Fruit fly (Drosophila melanogaster) whole organism, embryonic: Measurements from ENCODE around the gene CG43886.

Experiments
- Awh ChIP-seq: fragments of 200-800 bp; sonication (Bioruptor generic); IDR thresholded peaks from 2 replicates; pipeline ENCODE4, ENCODE4 v1.3.6; 2022; ENCODE audit warnings: missing biosample characterization, missing genetic modification characterization
- BEAF-32 ChIP-seq: fragments of 200-800 bp; sonication (Bioruptor generic); optimal IDR thresholded peaks from 3 replicates; lab custom pipeline; 2017; ENCODE audit warnings: missing biosample characterization, missing genetic modification characterization, mild to moderate bottlenecking, moderate library complexity, missing genetic modification reagents
- CG1024 ChIP-seq: fragments of 200-800 bp; sonication (Bioruptor generic); IDR thresholded peaks from 2 replicates; pipeline ENCODE4 v1.3.6; 2022; ENCODE audit warnings: missing biosample characterization, missing genetic modification characterization
- CG10366 ChIP-seq: fragments of 200-800 bp; sonication (Bioruptor generic); IDR thresholded peaks from 2 replicates; pipeline ENCODE4 v1.3.6; 2022; ENCODE audit warnings: missing biosample characterization, missing genetic modification characterization
- CG12071 ChIP-seq: fragments of 200-800 bp; sonication (Bioruptor generic); optimal IDR thresholded peaks from 3 replicates; lab custom pipeline; 2018; ENCODE audit warnings: missing biosample characterization, mild to moderate bottlenecking, missing genetic modification characterization
- CG12219 ChIP-seq: fragments of 200-800 bp; sonication (Bioruptor generic); optimal IDR thresholded peaks from 3 replicates; lab custom pipeline; 2018; ENCODE audit warnings: missing biosample characterization, mild to moderate bottlenecking, missing genetic modification characterization
- CG12744 ChIP-seq: fragments of 200-800 bp; sonication (Bioruptor generic); optimal IDR thresholded peaks from 2 replicates; lab custom pipeline; 2016; ENCODE audit warnings: missing biosample characterization, missing genetic modification characterization
- CG13287 ChIP-seq: fragments of 200-800 bp; sonication (Bioruptor generic); IDR thresholded peaks from 2 replicates; pipeline ENCODE4 v1.3.6; 2022; ENCODE audit warnings: missing biosample characterization, missing genetic modification characterization; ENCODE audit not compliant: partially characterized antibody
- CG13894 ChIP-seq: fragments of 200-800 bp; sonication (Bioruptor generic); optimal IDR thresholded peaks from 3 replicates; lab custom pipeline; 2018; ENCODE audit warnings: missing biosample characterization, mild to moderate bottlenecking, missing genetic modification characterization, moderate library complexity
- CG14050 ChIP-seq: fragments of 200-800 bp; sonication (Bioruptor generic); IDR thresholded peaks from 3 replicates; pipeline ENCODE4 v1.3.6; 2022; ENCODE audit warnings: missing biosample characterization, missing genetic modification characterization
- CG14860 ChIP-seq: fragments of 200-800 bp; sonication (Bioruptor generic); IDR thresholded peaks from 3 replicates; pipeline ENCODE4 v1.3.6; 2022; ENCODE audit warnings: missing biosample characterization, missing genetic modification characterization; ENCODE audit not compliant: partially characterized antibody
- CG15073 ChIP-seq: fragments of 200-800 bp; sonication (Bioruptor generic); optimal IDR thresholded peaks from 2 replicates; lab custom pipeline; 2016; ENCODE audit warnings: missing biosample characterization, missing genetic modification characterization
- CG15514 ChIP-seq: fragments of 200-800 bp; sonication (Bioruptor generic); optimal IDR thresholded peaks from 3 replicates; lab custom pipeline; 2017; ENCODE audit warnings: missing biosample characterization, missing genetic modification characterization, mild to moderate bottlenecking, moderate library complexity, missing genetic modification reagents
- CG1792 ChIP-seq: fragments of 200-800 bp; sonication (Bioruptor generic); optimal IDR thresholded peaks from 2 replicates; lab custom pipeline; 2016; ENCODE audit warnings: missing biosample characterization, missing genetic modification characterization
- CG31388 ChIP-seq: fragments of 200-800 bp; sonication (Bioruptor generic); optimal IDR thresholded peaks from 2 replicates; lab custom pipeline; 2016; ENCODE audit warnings: missing biosample characterization, missing genetic modification characterization
- CG34224 ChIP-seq: fragments of 200-800 bp; sonication (Bioruptor generic); IDR thresholded peaks from 3 replicates; pipeline ENCODE4 v1.3.6; 2022; ENCODE audit warnings: missing biosample characterization, missing genetic modification characterization; ENCODE audit not compliant: partially characterized antibody
- CG3847 ChIP-seq: fragments of 200-800 bp; sonication (Bioruptor generic); IDR thresholded peaks from 2 replicates; pipeline ENCODE4 v1.3.6; 2022; ENCODE audit warnings: missing biosample characterization, missing genetic modification characterization
- CG4282 ChIP-seq: fragments of 200-800 bp; sonication (Bioruptor generic); optimal IDR thresholded peaks from 2 replicates; lab custom pipeline; 2016; ENCODE audit warnings: missing biosample characterization, missing genetic modification characterization
- CG4328 ChIP-seq: fragments of 200-800 bp; sonication (Bioruptor generic); optimal IDR thresholded peaks from 3 replicates; lab custom pipeline; 2017; ENCODE audit warnings: missing biosample characterization, missing genetic modification reagents, missing genetic modification characterization
- CG6683 ChIP-seq: fragments of 200-800 bp; sonication (Bioruptor generic); optimal IDR thresholded peaks from 2 replicates; lab custom pipeline; 2017; ENCODE audit warnings: missing biosample characterization, mild to moderate bottlenecking, missing genetic modification characterization, missing genetic modification reagents
- CG6689 ChIP-seq: fragments of 200-800 bp; sonication (Bioruptor generic); IDR thresholded peaks from 2 replicates; pipeline ENCODE4 v1.3.6; 2022; ENCODE audit warnings: missing biosample characterization, missing genetic modification characterization
- CG7357 ChIP-seq: fragments of 200-800 bp; sonication (Bioruptor generic); IDR thresholded peaks from 3 replicates; pipeline ENCODE4 v1.3.6; 2022; ENCODE audit warnings: missing biosample characterization, missing genetic modification characterization
- CG7928 ChIP-seq: fragments of 200-800 bp; sonication (Bioruptor generic); optimal IDR thresholded peaks from 2 replicates; lab custom pipeline; 2017; ENCODE audit warnings: missing biosample characterization, mild to moderate bottlenecking, missing genetic modification characterization
- CG9727 ChIP-seq: fragments of 200-800 bp; sonication (Bioruptor generic); optimal IDR thresholded peaks from 3 replicates; lab custom pipeline; 2017; ENCODE audit warnings: missing biosample characterization, mild to moderate bottlenecking, missing genetic modification characterization
- CG9797 ChIP-seq: fragments of 200-800 bp; sonication (Bioruptor generic); optimal IDR thresholded peaks from 3 replicates; lab custom pipeline; 2018; ENCODE audit warnings: missing biosample characterization, mild to moderate bottlenecking, missing genetic modification characterization
- Chrac-16 ChIP-seq: fragments of 200-800 bp; sonication (Bioruptor generic); optimal IDR thresholded peaks from 3 replicates; lab custom pipeline; 2016; ENCODE audit warnings: missing biosample characterization, missing genetic modification characterization
- E2f1 ChIP-seq: fragments of 200-800 bp; sonication (Bioruptor generic); IDR thresholded peaks from 2 replicates; pipeline ENCODE4 v1.3.6; 2022; ENCODE audit warnings: missing biosample characterization, missing genetic modification characterization
- Gug ChIP-seq: fragments of 200-800 bp; sonication (Bioruptor generic); IDR thresholded peaks from 4 replicates; pipeline ENCODE4 v1.3.6; 2022; ENCODE audit warnings: missing biosample characterization, missing genetic modification characterization
- HmgD ChIP-seq: fragments of 200-800 bp; sonication (Bioruptor generic); optimal IDR thresholded peaks from 3 replicates; lab custom pipeline; 2016; ENCODE audit warnings: missing biosample characterization, missing genetic modification characterization
- MBD-R2 ChIP-seq: fragments of 200-800 bp; sonication (Bioruptor generic); IDR thresholded peaks from 2 replicates; pipeline ENCODE4 v1.3.6; 2022; ENCODE audit warnings: missing biosample characterization, missing genetic modification characterization
- Max ChIP-seq: fragments of 200-800 bp; sonication (Bioruptor generic); optimal IDR thresholded peaks from 2 replicates; lab custom pipeline; 2016; ENCODE audit warnings: missing biosample characterization, mild to moderate bottlenecking, missing genetic modification characterization
- Sry-δ ChIP-seq: fragments of 200-800 bp; sonication (Bioruptor generic); optimal IDR thresholded peaks from 2 replicates; lab custom pipeline; 2016; ENCODE audit warnings: missing biosample characterization, missing genetic modification characterization
- ase ChIP-seq: fragments of 200-800 bp; sonication (Bioruptor generic); IDR thresholded peaks from 3 replicates; pipeline ENCODE4 v1.3.6; 2022; ENCODE audit warnings: missing biosample characterization, missing genetic modification characterization
- bigmax ChIP-seq: fragments of 200-800 bp; sonication (Bioruptor generic); optimal IDR thresholded peaks from 2 replicates; lab custom pipeline; 2018; ENCODE audit warnings: missing biosample characterization, mild to moderate bottlenecking, missing genetic modification characterization
- cas ChIP-seq: fragments of 200-800 bp; sonication (Bioruptor generic); IDR thresholded peaks from 2 replicates; pipeline ENCODE4 v1.3.6; 2022; ENCODE audit warnings: missing biosample characterization, missing genetic modification characterization
- chm ChIP-seq: fragments of 200-800 bp; sonication (Bioruptor generic); IDR thresholded peaks from 2 replicates; pipeline ENCODE4 v1.3.6; 2022; ENCODE audit warnings: missing biosample characterization, missing genetic modification characterization
- dan ChIP-seq: fragments of 200-800 bp; sonication (Bioruptor generic); IDR thresholded peaks from 2 replicates; pipeline ENCODE4 v1.3.6; 2022; ENCODE audit warnings: missing biosample characterization, missing genetic modification characterization
- dmrt11E ChIP-seq: fragments of 200-800 bp; sonication (Bioruptor generic); optimal IDR thresholded peaks from 3 replicates; lab custom pipeline; 2018; ENCODE audit warnings: missing biosample characterization, mild to moderate bottlenecking, missing genetic modification characterization, moderate library complexity
- ewg ChIP-seq: fragments of 200-800 bp; sonication (Bioruptor generic); optimal IDR thresholded peaks from 3 replicates; lab custom pipeline; 2017; ENCODE audit warnings: mild to moderate bottlenecking, missing biosample characterization, missing genetic modification reagents, missing genetic modification characterization
- grn ChIP-seq: fragments of 200-800 bp; sonication (Bioruptor generic); optimal IDR thresholded peaks from 3 replicates; lab custom pipeline; 2017; ENCODE audit warnings: missing biosample characterization, missing genetic modification characterization
- h ChIP-seq: fragments of >200 bp; optimal IDR thresholded peaks from 2 replicates; lab custom pipeline; 2017
- hbn ChIP-seq: fragments of 200-800 bp; sonication (Bioruptor generic); IDR thresholded peaks from 2 replicates; pipeline ENCODE4 v1.3.6; 2022; ENCODE audit warnings: missing biosample characterization, missing genetic modification characterization; ENCODE audit not compliant: partially characterized antibody
- inv ChIP-seq: fragments of 200-800 bp; sonication (Bioruptor generic); IDR thresholded peaks from 2 replicates; pipeline ENCODE4 v1.3.6; 2022; ENCODE audit warnings: missing biosample characterization, missing genetic modification characterization; ENCODE audit not compliant: partially characterized antibody
- knrl ChIP-seq: fragments of 200-800 bp; sonication (Bioruptor generic); IDR thresholded peaks from 3 replicates; pipeline ENCODE4 v1.3.6; 2022; ENCODE audit warnings: missing biosample characterization, missing genetic modification characterization; ENCODE audit not compliant: partially characterized antibody
- pan ChIP-seq, 4 experiments: fragments of >200 bp in 3 of 4; fragments of 200-800 bp in 1 of 4; sonication (Bioruptor generic) in 1 of 4; optimal IDR thresholded peaks in 3 of 4; IDR thresholded peaks in 1 of 4; 2 replicates each; pipeline versions ENCODE4 v1.3.6 to Lab custom; 2017 to 2022; ENCODE audit warnings: missing biosample characterization in 2 of 4, missing genetic modification characterization in 2 of 4, mixed read lengths in 1 of 4
- row ChIP-seq: fragments of 200-800 bp; sonication (Bioruptor generic); IDR thresholded peaks from 3 replicates; pipeline ENCODE4 v1.3.6; 2022; ENCODE audit warnings: missing biosample characterization, missing genetic modification characterization
- sima ChIP-seq: fragments of 200-800 bp; sonication (Bioruptor generic); optimal IDR thresholded peaks from 2 replicates; lab custom pipeline; 2016; ENCODE audit warnings: missing biosample characterization, missing genetic modification characterization
- wdn ChIP-seq: fragments of 200-800 bp; sonication (Bioruptor generic); IDR thresholded peaks from 2 replicates; pipeline ENCODE4 v1.3.6; 2022; ENCODE audit warnings: missing biosample characterization, missing genetic modification characterization

CG43886 gene

DNA sequence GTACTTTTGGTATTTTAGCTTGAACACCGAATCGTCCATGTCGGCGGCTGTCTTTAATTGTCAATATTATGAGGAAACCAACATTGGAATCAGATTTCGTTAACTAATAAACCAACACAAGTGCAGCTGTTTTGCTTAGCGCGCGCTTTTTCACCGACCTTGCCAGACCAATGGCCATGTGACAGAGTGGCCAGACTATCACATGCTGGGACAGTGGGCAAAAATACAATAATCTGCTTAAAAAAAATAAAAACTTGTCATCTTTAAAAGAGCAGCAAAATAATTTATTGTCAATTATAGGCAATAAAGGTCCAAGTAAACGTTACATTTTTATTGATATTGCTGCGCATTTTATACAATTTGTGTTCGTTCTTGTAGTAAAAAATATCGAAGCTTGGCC lies 16.2 kb upstream of the CG43886 start, which contains the start of gene RecQ4 (continued):
- TF ChIP-seq CG13287 (GFP tag; lab: Robert Waterston, UW), result peak; percentile 51; the same call in 1 of the 2 replicates
- no peak for TF ChIP-seq CG7928 (GFP tag; lab: Kevin White, UChicago)
- no peak for TF ChIP-seq CG31388
- no peak for TF ChIP-seq CG14050 (GFP tag; lab: Robert Waterston, UW)
- no peak for TF ChIP-seq CG6689 (GFP tag; lab: Robert Waterston, UW)
- TF ChIP-seq CG12219 (GFP tag; lab: Kevin White, UChicago), result no peak
- TF ChIP-seq CG4328 (GFP tag; lab: Kevin White, UChicago), result no peak
- TF ChIP-seq Awh (GFP tag; lab: Robert Waterston, UW), result no peak
- peak; percentile 90 for TF ChIP-seq row
- no peak for TF ChIP-seq cas
- no peak for TF ChIP-seq ewg (GFP tag; lab: Kevin White, UChicago)
- peak; percentile 36 for TF ChIP-seq BEAF-32
- peak; percentile 25; the same call in 1 of the 2 replicates for TF ChIP-seq hbn
- TF ChIP-seq inv (GFP tag; lab: Robert Waterston, UW), result peak; percentile 29; the same call in 1 of the 2 replicates
- no peak for TF ChIP-seq CG15073 (GFP tag; lab: Kevin White, UChicago)
- no peak for TF ChIP-seq CG1024 (GFP tag; lab: Robert Waterston, UW)
- TF ChIP-seq knrl (GFP tag; lab: Robert Waterston, UW), result peak; percentile 26; the same call in 1 of the 3 replicates
- TF ChIP-seq Gug, result no peak
- TF ChIP-seq CG3847, result peak; percentile 87
- TF ChIP-seq CG10366 (GFP tag; lab: Robert Waterston, UW), result no peak
- TF ChIP-seq CG1792 (GFP tag; lab: Kevin White, UChicago), result no peak
- no peak for TF ChIP-seq CG6683
- no peak for TF ChIP-seq h
- no peak for TF ChIP-seq ase (GFP tag; lab: Robert Waterston, UW)
- no peak for TF ChIP-seq CG13894 (tag; lab: Kevin White, UChicago)
- no peak for TF ChIP-seq dan (GFP tag; lab: Robert Waterston, UW)
- TF ChIP-seq CG12071 (GFP tag; lab: Kevin White, UChicago), result no peak
- TF ChIP-seq Sry-δ (GFP tag; lab: Kevin White, UChicago), result peak; percentile 45
- TF ChIP-seq CG34224 (GFP tag; lab: Robert Waterston, UW), result peak; percentile 44; the same call in 2 of the 3 replicates
- no peak for TF ChIP-seq sima (GFP tag; lab: Kevin White, UChicago)
- peak; percentile 62 for TF ChIP-seq CG15514 (GFP tag; lab: Kevin White, UChicago)
- peak; percentile 65 for TF ChIP-seq CG4282 (GFP tag; lab: Kevin White, UChicago)
- no peak for TF ChIP-seq wdn (GFP tag; lab: Robert Waterston, UW)
- peak; percentile 54 for TF ChIP-seq bigmax (GFP tag; lab: Kevin White, UChicago)
- no peak for TF ChIP-seq Max (GFP tag; lab: Kevin White, UChicago)
- no peak for TF ChIP-seq CG14860 (GFP tag; lab: Robert Waterston, UW)
- TF ChIP-seq Chrac-16 (GFP tag; lab: Kevin White, UChicago), result no peak
- TF ChIP-seq HmgD, result peak; percentile 48
- no peak for TF ChIP-seq CG12744 (GFP tag; lab: Kevin White, UChicago)
- TF ChIP-seq E2f1 (GFP tag; lab: Robert Waterston, UW), result peak; percentile 90
- no peak for TF ChIP-seq grn (GFP tag; lab: Kevin White, UChicago)
- no peak for TF ChIP-seq chm (GFP tag; lab: Robert Waterston, UW)
- TF ChIP-seq CG9797 (GFP tag; lab: Kevin White, UChicago), result peak; percentile 34
- no peak for TF ChIP-seq CG9727 (GFP tag; lab: Kevin White, UChicago)
- no peak for TF ChIP-seq dmrt11E (tag; lab: Kevin White, UChicago)
- no peak for TF ChIP-seq CG7357 (GFP tag; lab: Robert Waterston, UW)
- TF ChIP-seq pan (optimal IDR thresholded peaks at IDR 0.05; lab: Kevin White, UChicago), result no peak
- no peak for TF ChIP-seq pan (GFP tag; optimal IDR thresholded peaks at IDR 0.05 in 1 of 2, IDR thresholded peaks at IDR 0.05 in 1 of 2)
- TF ChIP-seq MBD-R2 (GFP tag; lab: Robert Waterston, UW), result peak; percentile 78
